Fruit fly (Drosophila melanogaster) whole organism: ENCODE data around the gene CG14664.

ENCODE experiments used
- CG8478 ChIP-seq: fragments of >200 bp; optimal IDR thresholded peaks from 2 replicates; lab custom pipeline; 2018; ENCODE audit warnings: inconsistent platforms
- pan ChIP-seq: fragments of >200 bp; optimal IDR thresholded peaks from 2 replicates; lab custom pipeline; 2017
- usp ChIP-seq: fragments of >200 bp; optimal IDR thresholded peaks from 2 replicates; lab custom pipeline; 2017; ENCODE audit warnings: missing biosample characterization, missing genetic modification characterization, mixed read lengths

- TF ChIP-seq usp (GFP tag; lab: Kevin White, UChicago) (no peak), CG8478 (lab: Kevin White, UChicago) (no peak), pan (lab: Kevin White, UChicago) (no peak)
These were observed 11.2 kb upstream of the CG14664 start for dm6 chr3R:5212759-5213053.
